Worm (Caenorhabditis elegans) whole organism, L4/young adult: ENCODE data around the gene dkf-2.

Experiments
- W03F9.2 ChIP-seq: fragments of 150-350 bp; optimal IDR thresholded peaks from 2 replicates; lab custom pipeline; 2014; ENCODE audit warnings: missing biosample characterization, missing genetic modification characterization
- dao-5 ChIP-seq: sonication (generic microtip); optimal IDR thresholded peaks from 2 replicates; lab custom pipeline; 2016; ENCODE audit warnings: missing genotype, missing genetic modification characterization, moderate library complexity, missing compliant biosample characterization
- him-1 ChIP-seq: sonication (generic microtip); optimal IDR thresholded peaks from 2 replicates; lab custom pipeline; 2016; ENCODE audit warnings: missing genotype, missing genetic modification reagents, missing genetic modification characterization, missing compliant biosample characterization

Gene dkf-2

DNA sequence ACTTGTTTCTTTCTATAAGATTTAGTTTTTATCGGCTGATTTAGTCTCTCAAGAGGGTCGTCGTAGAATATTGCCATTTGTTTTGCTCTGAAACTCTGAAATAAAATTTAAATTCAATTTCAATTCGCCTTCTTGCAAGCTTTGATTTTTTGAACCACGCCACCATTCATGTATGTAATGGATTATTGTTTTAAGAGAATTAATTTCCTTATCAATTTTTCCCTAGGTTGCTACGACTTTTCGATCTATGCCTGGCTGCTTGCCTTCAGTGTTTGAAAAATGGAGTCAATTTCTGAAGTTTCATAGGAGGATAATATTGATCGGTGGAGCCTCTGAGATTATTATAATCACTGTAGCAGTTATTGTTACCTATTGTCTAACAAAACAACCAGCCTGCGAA lies 11.9 kb upstream of the dkf-2 start, which contains the start of the genes clec-38 and clec-34:
clec-38 (minus strand) TSS at position 101 of the 400 bp plus-strand sequence.
clec-34 (plus strand) TSS at position 248 of the 400 bp plus-strand sequence.
- no peak for TF ChIP-seq W03F9.2 (tag; lab: Kevin White, UChicago)
- TF ChIP-seq dao-5 (tag; lab: Kevin White, UChicago): no peak
- TF ChIP-seq him-1 (tag; lab: Kevin White, UChicago): no peak

- TF ChIP-seq dao-5 (tag; lab: Kevin White, UChicago) (no peak), W03F9.2 (tag; lab: Kevin White, UChicago) (no peak), him-1 (tag; lab: Kevin White, UChicago) (no peak)
Measured at ce11 chrV:16739100-16739499, 8.3 kb upstream of the dkf-2 start, which contains the start of the genes clec-29 and clec-39. Gene clec-29 (minus strand): TSS chrV:16739200. Gene clec-39 (plus strand): TSS chrV:16739268.

- TF ChIP-seq dao-5 (tag; lab: Kevin White, UChicago) (no peak), W03F9.2 (tag; lab: Kevin White, UChicago) (no peak)
Measured at ce11 chrV:16742123-16742522, 5.3 kb upstream of the dkf-2 start, which contains the start of gene T25E12.6. Gene T25E12.6 (plus strand): TSS chrV:16742423.

DNA sequence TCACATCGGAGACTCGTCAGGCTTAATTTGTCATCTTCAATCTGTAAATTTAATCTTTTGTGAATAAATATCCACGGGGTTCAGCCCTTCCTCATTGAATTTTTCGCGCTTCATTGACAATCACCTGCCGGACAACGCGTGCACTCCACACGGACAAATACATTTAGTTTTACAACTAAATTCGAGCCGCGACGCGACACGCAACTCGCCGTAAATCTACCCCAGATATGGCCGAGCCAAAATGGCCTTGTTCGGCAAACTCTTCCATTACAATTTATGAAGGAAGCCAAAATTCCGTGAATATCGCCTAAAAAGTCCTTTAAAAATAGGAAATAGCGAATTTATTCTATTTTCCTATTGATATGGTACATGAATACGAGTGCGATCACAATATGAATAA lies 2.6 kb upstream of the dkf-2 start:
- no peak for TF ChIP-seq him-1 (tag; lab: Kevin White, UChicago)
- TF ChIP-seq W03F9.2 (tag; lab: Kevin White, UChicago): no peak
- no peak for TF ChIP-seq dao-5 (tag; lab: Kevin White, UChicago)

DNA sequence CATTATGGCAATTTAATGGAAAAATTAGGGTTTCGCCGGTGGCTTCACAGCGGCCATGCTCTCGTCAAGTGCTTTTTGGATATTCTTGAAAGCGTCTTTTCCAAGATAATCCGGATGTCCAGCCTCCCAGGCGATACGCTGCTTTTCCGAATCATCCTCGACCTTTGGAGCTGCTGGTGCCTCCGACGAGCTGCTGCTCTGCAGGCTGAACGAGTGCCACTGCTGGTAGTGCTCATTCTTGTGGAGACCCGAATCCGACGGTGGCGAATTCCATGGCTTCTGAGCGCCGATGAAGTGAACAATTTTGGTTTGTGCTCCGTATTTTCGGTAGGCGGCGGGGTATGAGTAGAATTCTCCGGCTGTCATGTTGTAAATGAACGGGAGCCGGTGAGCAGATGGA lies 2.2 kb upstream of the dkf-2 start:
- no peak for TF ChIP-seq dao-5 (tag; lab: Kevin White, UChicago)
- no peak for TF ChIP-seq W03F9.2 (tag; lab: Kevin White, UChicago)
- TF ChIP-seq him-1 (tag; lab: Kevin White, UChicago): no peak

ce11 chrV:16746231-16746990 lies 1.0 kb upstream of the dkf-2 start, which contains the start of gene gyg-2:
Gene gyg-2 (minus strand): TSS chrV:16746258.
- TF ChIP-seq dao-5 (tag; lab: Kevin White, UChicago) (no peak), W03F9.2 (tag; lab: Kevin White, UChicago) (no peak), him-1 (tag; lab: Kevin White, UChicago) (no peak)

DNA sequence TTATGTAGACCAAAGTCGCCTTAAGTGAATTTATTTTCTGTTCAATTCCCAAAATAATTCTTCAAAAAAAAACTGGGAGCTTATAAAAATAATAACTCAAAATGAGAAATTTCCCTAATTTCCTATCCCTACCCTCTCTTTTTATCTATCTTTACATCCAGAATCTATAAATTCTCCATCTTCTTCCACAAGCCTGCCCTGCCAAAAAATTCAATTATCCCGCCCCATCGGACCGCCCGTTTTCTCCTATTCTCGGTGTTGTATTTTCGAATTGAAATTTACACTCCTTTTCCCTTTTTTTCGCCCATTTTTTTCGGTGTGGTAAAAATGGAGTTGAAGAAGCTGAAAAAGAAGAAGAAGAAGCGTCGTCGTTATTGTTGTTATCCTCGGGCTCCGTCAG lies 2.1 kb downstream of the dkf-2 start:
- TF ChIP-seq dao-5 (tag; lab: Kevin White, UChicago): no peak
- no peak for TF ChIP-seq him-1 (tag; lab: Kevin White, UChicago)
- TF ChIP-seq W03F9.2 (tag; lab: Kevin White, UChicago): no peak

DNA sequence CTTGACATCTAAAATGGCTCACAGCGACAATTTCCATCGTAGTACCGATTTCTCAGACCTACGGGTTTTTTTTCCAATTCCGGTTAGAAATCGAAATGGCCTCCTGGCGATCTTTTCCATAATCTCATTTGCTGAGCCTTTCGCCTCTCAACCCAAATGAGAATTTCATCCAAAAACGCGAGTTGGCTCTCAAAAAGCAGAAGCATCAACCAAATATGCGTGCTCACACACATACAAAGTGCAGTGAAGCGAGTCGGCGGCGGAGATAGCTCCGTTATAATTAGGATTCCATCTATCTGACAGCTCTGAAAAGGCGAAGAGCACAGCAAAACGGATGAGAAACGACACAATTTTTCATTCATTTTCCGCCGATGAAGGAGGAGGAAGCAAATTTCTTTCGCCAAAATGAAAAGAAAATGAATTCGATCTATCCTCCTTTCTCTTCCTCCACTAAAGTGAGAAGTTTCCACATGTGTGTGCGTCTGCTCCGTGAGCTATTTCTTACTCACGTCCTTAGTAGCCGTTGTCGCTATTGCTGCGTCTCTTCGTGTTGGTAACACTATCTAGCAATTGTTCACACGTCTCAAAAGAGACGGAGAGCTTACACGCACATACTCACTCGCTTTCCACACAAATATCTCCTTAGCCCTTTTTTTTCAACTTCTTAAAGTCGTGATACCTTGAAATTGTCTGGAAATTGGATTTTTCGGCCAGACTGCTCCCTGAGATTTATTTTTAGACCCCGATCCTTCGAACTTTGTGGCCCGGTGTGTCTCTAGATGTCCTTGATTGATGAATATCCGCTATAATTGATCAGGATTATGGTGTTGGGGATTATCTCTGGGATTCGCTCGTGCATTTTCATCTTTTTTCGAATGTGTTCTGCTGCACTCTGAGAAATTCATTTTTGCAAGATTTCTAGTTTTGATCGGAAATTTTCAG lies 4.9 kb downstream of the dkf-2 start:
- TF ChIP-seq him-1 (tag; lab: Kevin White, UChicago): no peak

ce11 chrV:16756166-16756565 lies 8.7 kb downstream of the dkf-2 start:
- TF ChIP-seq dao-5 (tag; lab: Kevin White, UChicago) (no peak), W03F9.2 (tag; lab: Kevin White, UChicago) (no peak), him-1 (tag; lab: Kevin White, UChicago) (no peak)

DNA sequence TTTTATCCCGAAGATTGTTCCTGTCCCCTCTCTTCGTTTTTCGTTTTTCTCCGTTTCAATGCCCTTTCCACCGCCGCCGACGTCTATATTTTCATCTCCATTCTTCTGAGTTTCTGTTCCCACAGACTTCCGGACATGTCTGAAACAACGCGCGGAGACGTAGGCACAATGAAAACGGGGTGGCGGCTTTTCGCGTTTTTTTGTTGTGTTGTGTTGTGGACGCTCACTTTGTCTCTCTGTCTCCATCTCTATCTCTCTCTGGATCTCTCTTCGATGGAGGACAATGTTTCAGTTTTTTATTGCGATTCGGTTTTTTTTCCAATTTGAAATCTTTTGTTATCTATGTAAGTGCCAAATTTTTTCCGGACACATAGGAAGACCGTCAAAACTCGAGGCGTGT lies 12.5 kb downstream of the dkf-2 start:
- no peak for TF ChIP-seq dao-5 (tag; lab: Kevin White, UChicago)

- TF ChIP-seq him-1 (tag; lab: Kevin White, UChicago) (no peak), dao-5 (tag; lab: Kevin White, UChicago) (no peak), W03F9.2 (tag; lab: Kevin White, UChicago) (no peak)
Measured at ce11 chrV:16774428-16774827, 27.0 kb downstream of the dkf-2 start.

DNA sequence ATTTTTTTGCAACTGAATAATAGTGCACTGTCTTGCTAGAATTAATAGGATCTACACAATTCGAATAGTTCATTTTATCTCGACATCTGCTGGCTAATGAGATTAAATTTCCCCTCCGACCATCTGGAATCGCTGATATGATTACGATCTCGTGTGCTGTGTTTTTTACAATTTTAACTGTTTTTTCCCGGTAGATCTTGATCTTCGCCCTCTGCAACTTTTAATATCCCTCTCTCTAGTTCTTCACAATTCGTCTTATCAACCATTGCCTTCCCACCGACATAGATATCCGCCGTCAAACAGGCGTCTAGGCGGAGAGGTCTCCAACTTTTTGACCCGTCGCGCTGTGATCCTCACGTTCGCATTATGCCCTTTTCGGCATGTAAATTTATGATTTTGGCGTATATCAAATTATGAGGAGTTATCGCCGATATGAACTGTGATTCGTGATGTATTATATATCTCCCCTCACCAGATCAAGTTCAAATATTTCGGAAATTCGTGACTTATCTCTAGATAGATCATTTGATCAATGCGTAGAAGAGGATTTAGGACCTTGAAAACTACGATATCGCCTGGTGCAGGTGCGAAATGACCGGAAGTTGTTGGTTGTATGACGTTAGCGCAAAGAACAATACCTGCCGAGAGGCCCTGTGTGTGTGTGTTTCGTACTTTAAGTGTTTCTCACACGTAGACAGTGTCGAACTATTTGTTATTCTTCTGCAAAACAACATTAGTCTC lies 31.3 kb downstream of the dkf-2 start:
- no peak for TF ChIP-seq him-1 (tag; lab: Kevin White, UChicago)
- TF ChIP-seq dao-5 (tag; lab: Kevin White, UChicago): no peak
- no peak for TF ChIP-seq W03F9.2 (tag; lab: Kevin White, UChicago)

DNA sequence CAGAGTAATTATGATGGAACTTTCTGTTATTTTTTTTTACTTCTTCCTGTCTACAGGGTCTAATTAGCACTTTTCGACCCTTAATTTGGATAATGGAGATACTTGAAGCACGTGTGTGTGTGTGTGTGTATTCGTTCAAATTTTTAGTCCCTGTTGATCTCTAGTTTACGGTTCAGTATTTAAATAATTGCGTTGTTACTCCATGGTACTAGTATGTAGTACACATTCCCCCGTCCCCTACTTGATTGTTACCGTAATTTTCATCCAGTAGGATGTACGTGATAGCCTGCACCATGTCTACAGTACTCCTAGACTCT lies 31.8 kb downstream of the dkf-2 start:
- TF ChIP-seq W03F9.2 (tag; lab: Kevin White, UChicago): no peak
- no peak for TF ChIP-seq dao-5 (tag; lab: Kevin White, UChicago)
- TF ChIP-seq him-1 (tag; lab: Kevin White, UChicago): no peak
